Worm (Caenorhabditis elegans) whole organism, L3 larva: ENCODE results near the gene ZK6.6.

Source experiments
- R02D3.7 ChIP-seq: fragments of 150-350 bp; optimal IDR thresholded peaks from 2 replicates; lab custom pipeline; 2014; ENCODE audit warnings: missing biosample characterization, missing genetic modification characterization
- ZK546.5 ChIP-seq: sonication (generic microtip); optimal IDR thresholded peaks from 2 replicates; lab custom pipeline; 2017; ENCODE audit warnings: missing biosample characterization, missing genetic modification characterization
- aly-2 ChIP-seq: fragments of 150-350 bp; optimal IDR thresholded peaks from 2 replicates; lab custom pipeline; 2014; ENCODE audit warnings: missing biosample characterization, missing genetic modification characterization
- ama-1 ChIP-seq: fragments of 150-350 bp; optimal IDR thresholded peaks from 2 replicates; lab custom pipeline; 2018
- ceh-82 ChIP-seq: fragments of 150-350 bp; optimal IDR thresholded peaks from 2 replicates; lab custom pipeline; 2014; ENCODE audit warnings: missing biosample characterization, missing genetic modification characterization
- ceh-9 ChIP-seq: sonication (generic microtip); optimal IDR thresholded peaks from 2 replicates; lab custom pipeline; 2018; ENCODE audit warnings: missing biosample characterization, missing genetic modification characterization
- daf-12 ChIP-seq: fragments of 150-350 bp; optimal IDR thresholded peaks from 2 replicates; lab custom pipeline; 2014; ENCODE audit warnings: missing biosample characterization, missing genetic modification reagents, missing genetic modification characterization
- egl-27 ChIP-seq: sonication (generic microtip); optimal IDR thresholded peaks from 4 replicates; lab custom pipeline; 2017; ENCODE audit warnings: missing biosample characterization, missing genetic modification reagents, missing genetic modification characterization
- elt-1 ChIP-seq: fragments of 150-350 bp; optimal IDR thresholded peaks from 2 replicates; lab custom pipeline; 2014; ENCODE audit warnings: missing biosample characterization, missing genetic modification characterization
- elt-2 ChIP-seq: sonication (generic microtip); optimal IDR thresholded peaks from 2 replicates; lab custom pipeline; 2016; ENCODE audit warnings: missing genetic modification reagents, mild to moderate bottlenecking, missing genetic modification characterization, missing compliant biosample characterization
- eor-1 ChIP-seq, 2 experiments: fragments of 150-350 bp; optimal IDR thresholded peaks; 2 replicates each; lab custom pipeline; 2014 to 2018; ENCODE audit warnings: missing biosample characterization in 2 of 2, missing genetic modification characterization in 2 of 2
- fkh-10 ChIP-seq: sonication (generic microtip); optimal IDR thresholded peaks from 2 replicates; lab custom pipeline; 2017; ENCODE audit warnings: missing biosample characterization, missing genetic modification reagents, missing genetic modification characterization
- fkh-2 ChIP-seq: fragments of 150-350 bp; optimal IDR thresholded peaks from 2 replicates; lab custom pipeline; 2014; ENCODE audit warnings: missing biosample characterization, missing genetic modification reagents, missing genetic modification characterization
- fos-1 ChIP-seq: fragments of 150-350 bp; optimal IDR thresholded peaks from 2 replicates; lab custom pipeline; 2014; ENCODE audit warnings: missing biosample characterization, missing genetic modification characterization
- hmg-11 ChIP-seq: sonication (generic microtip); optimal IDR thresholded peaks from 2 replicates; lab custom pipeline; 2016; ENCODE audit warnings: missing genetic modification characterization, missing compliant biosample characterization
- lin-15B ChIP-seq: fragments of 150-350 bp; optimal IDR thresholded peaks from 2 replicates; lab custom pipeline; 2014; ENCODE audit warnings: missing biosample characterization, missing genetic modification characterization
- lin-39 ChIP-seq: fragments of 150-350 bp; optimal IDR thresholded peaks from 2 replicates; lab custom pipeline; 2018; ENCODE audit warnings: missing biosample characterization, missing genetic modification reagents, missing genetic modification characterization
- mml-1 ChIP-seq: fragments of 150-350 bp; sonication (generic microtip); optimal IDR thresholded peaks from 3 replicates; lab custom pipeline; 2014; ENCODE audit warnings: missing biosample characterization, missing genetic modification characterization
- nfya-1 ChIP-seq: sonication (generic microtip); optimal IDR thresholded peaks from 2 replicates; lab custom pipeline; 2017; ENCODE audit warnings: missing genetic modification characterization, mild to moderate bottlenecking, missing compliant biosample characterization, antibody characterized with exemption, moderate library complexity; ENCODE audit not compliant: insufficient read depth
- nhr-12 ChIP-seq: fragments of 150-350 bp; optimal IDR thresholded peaks from 2 replicates; lab custom pipeline; 2014; ENCODE audit warnings: missing biosample characterization, missing genetic modification characterization
- nhr-23 ChIP-seq: fragments of 150-350 bp; optimal IDR thresholded peaks from 2 replicates; lab custom pipeline; 2014; ENCODE audit warnings: missing biosample characterization, missing genetic modification reagents, missing genetic modification characterization
- nhr-237 ChIP-seq: fragments of 150-350 bp; optimal IDR thresholded peaks from 2 replicates; lab custom pipeline; 2014; ENCODE audit warnings: missing biosample characterization, missing genetic modification characterization
- nhr-25 ChIP-seq: sonication (generic microtip); optimal IDR thresholded peaks from 2 replicates; lab custom pipeline; 2017; ENCODE audit warnings: missing biosample characterization, missing genetic modification characterization
- nhr-43 ChIP-seq: sonication (generic microtip); optimal IDR thresholded peaks from 2 replicates; lab custom pipeline; 2016; ENCODE audit warnings: mild to moderate bottlenecking, missing genetic modification characterization, missing compliant biosample characterization; ENCODE audit not compliant: poor library complexity, severe bottlenecking
- nhr-76 ChIP-seq: fragments of 150-350 bp; sonication (generic microtip); optimal IDR thresholded peaks from 5 replicates; lab custom pipeline; 2014; ENCODE audit warnings: missing biosample characterization, missing genetic modification characterization
- nhr-77 ChIP-seq: fragments of 150-350 bp; optimal IDR thresholded peaks from 2 replicates; lab custom pipeline; 2014; ENCODE audit warnings: missing biosample characterization, missing genetic modification characterization
- pha-4 ChIP-seq: fragments of 150-350 bp; optimal IDR thresholded peaks from 2 replicates; lab custom pipeline; 2014; ENCODE audit warnings: missing biosample characterization, missing genetic modification reagents, missing genetic modification characterization
- pqm-1 ChIP-seq: fragments of 150-350 bp; optimal IDR thresholded peaks from 2 replicates; lab custom pipeline; 2017; ENCODE audit warnings: missing biosample characterization, missing genetic modification characterization, inconsistent platforms
- sea-2 ChIP-seq: fragments of 150-350 bp; sonication (generic microtip); optimal IDR thresholded peaks from 4 replicates; lab custom pipeline; 2014; ENCODE audit warnings: missing biosample characterization, missing genetic modification reagents, missing genetic modification characterization
- skn-1 ChIP-seq: fragments of 150-350 bp; optimal IDR thresholded peaks from 2 replicates; lab custom pipeline; 2014; ENCODE audit warnings: missing biosample characterization, missing genetic modification characterization
- tbx-2 ChIP-seq: sonication (generic microtip); optimal IDR thresholded peaks from 2 replicates; lab custom pipeline; 2016; ENCODE audit warnings: mild to moderate bottlenecking, missing genetic modification characterization, missing compliant biosample characterization
- unc-39 ChIP-seq: sonication (generic microtip); optimal IDR thresholded peaks from 4 replicates; lab custom pipeline; 2017; ENCODE audit warnings: missing biosample characterization, missing genetic modification characterization
- zag-1 ChIP-seq: fragments of 150-350 bp; optimal IDR thresholded peaks from 2 replicates; lab custom pipeline; 2014; ENCODE audit warnings: missing biosample characterization, missing genetic modification characterization
- ztf-11 ChIP-seq: fragments of 150-350 bp; optimal IDR thresholded peaks from 2 replicates; lab custom pipeline; 2014; ENCODE audit warnings: missing biosample characterization, missing genetic modification characterization
- ztf-4 ChIP-seq: fragments of 150-350 bp; optimal IDR thresholded peaks from 2 replicates; lab custom pipeline; 2014; ENCODE audit warnings: missing biosample characterization, missing genetic modification characterization

The ZK6.6 gene

ce11 chrV:422133-422532 lies 33.6 kb downstream of the ZK6.6 start, which contains the start of gene dod-20:
Gene dod-20, plus strand, starts transcription at chrV:422433.
- TF ChIP-seq elt-2 (peak; percentile 61), ztf-11 (tag; lab: Kevin White, UChicago) (no peak), hmg-11 (no peak), ceh-9 (no peak)

- TF ChIP-seq ztf-4 (tag; lab: Kevin White, UChicago) = no peak
- TF ChIP-seq daf-12 (tag; lab: Kevin White, UChicago) = no peak
- TF ChIP-seq nfya-1 (tag; lab: Kevin White, UChicago) = no peak
Observed at ce11 chrV:424140-424539, 35.6 kb downstream of the ZK6.6 start, which contains the start of gene B0554.5. Gene B0554.5, plus strand, starts transcription at chrV:424440.

DNA sequence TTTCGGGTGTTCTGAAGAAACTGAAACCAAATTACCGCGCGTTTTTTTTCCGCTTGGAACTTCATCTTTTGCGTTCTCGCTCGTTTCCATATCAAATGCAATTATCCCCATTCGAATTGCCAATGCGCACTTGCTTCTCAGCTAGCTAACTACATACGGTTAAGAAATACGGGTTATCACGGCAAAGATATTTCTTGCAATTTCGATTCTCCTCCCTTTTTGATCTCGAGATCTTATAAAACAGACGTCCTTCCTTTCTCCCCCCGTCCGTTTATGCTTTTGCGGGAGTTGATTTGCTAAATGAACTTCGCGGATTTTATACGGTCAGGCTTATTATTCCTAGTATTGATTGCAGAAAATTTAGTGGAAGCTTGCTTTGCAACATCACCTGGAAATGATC lies 40.3 kb downstream of the ZK6.6 start, which contains the start of gene B0554.4:
TSS of gene B0554.4 (plus strand) at position 301 of the 400 bp plus-strand sequence.
- TF ChIP-seq elt-2 = no peak
- TF ChIP-seq R02D3.7 = no peak
- no peak for TF ChIP-seq unc-39 (tag; lab: Kevin White, UChicago)
- TF ChIP-seq nhr-12 (tag; lab: Kevin White, UChicago) = no peak
- TF ChIP-seq ceh-9 = no peak
- TF ChIP-seq skn-1 (tag; lab: Kevin White, UChicago) = no peak
- TF ChIP-seq nhr-43 (tag; lab: Kevin White, UChicago) = no peak
- TF ChIP-seq pha-4 (tag; lab: Kevin White, UChicago) = no peak

DNA sequence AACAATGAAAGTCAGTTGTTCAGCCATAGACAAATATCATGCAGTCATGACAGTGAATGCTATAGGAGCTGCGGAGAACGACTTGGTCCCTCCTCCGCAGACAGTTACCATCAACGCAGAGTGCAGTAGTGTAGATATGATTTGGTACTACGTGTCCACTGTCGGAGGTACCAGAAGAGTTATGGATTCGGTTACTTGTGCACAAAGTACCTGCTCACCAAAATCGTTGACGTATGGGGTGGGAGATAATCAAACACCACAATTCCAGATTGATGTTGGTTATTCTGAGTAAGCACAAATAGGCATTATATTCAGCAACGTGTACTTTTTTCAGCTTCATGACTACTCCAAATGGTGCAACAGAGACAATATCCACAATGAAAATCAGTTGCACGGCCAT lies 44.5 kb downstream of the ZK6.6 start:
- no peak for TF ChIP-seq nhr-12 (tag; lab: Kevin White, UChicago)
- TF ChIP-seq fos-1 (tag; lab: Kevin White, UChicago) = no peak
- no peak for TF ChIP-seq elt-1
- TF ChIP-seq nhr-23 (tag; lab: Kevin White, UChicago) = no peak
- no peak for TF ChIP-seq fkh-10 (GFP tag; lab: Kevin White, UChicago)
- TF ChIP-seq ama-1 (lab: Kevin White, UChicago) = no peak
- TF ChIP-seq nhr-25 (tag; lab: Kevin White, UChicago) = no peak
- no peak for TF ChIP-seq ZK546.5

DNA sequence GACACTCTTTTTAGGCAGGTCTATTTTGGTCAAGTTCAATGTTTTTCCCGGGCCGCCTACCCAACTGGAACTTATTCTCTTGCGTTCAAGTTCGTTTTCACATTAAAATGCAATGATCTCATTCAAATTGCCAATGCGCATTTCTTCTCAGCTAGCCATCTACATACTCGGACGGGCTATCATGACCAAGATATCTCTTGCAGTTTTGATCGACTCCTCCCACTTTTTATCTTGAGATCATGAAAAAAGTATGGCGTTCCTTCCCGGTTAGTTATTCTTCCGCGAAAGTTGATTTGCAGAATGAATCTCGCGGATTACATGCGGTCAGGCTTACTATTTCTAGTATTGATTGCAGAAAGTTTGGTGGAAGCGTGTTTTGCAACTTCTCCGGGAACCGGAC lies 45.4 kb downstream of the ZK6.6 start, which contains the start of gene B0554.2:
TSS of gene B0554.2 (plus strand) at position 301 of the 400 bp plus-strand sequence.
- TF ChIP-seq nhr-12 (tag; lab: Kevin White, UChicago) (no peak), ceh-82 (tag; lab: Kevin White, UChicago) (no peak), pha-4 (tag; lab: Kevin White, UChicago) (no peak), unc-39 (tag; lab: Kevin White, UChicago) (no peak), nhr-43 (tag; lab: Kevin White, UChicago) (no peak), mml-1 (no peak), fos-1 (tag; lab: Kevin White, UChicago) (no peak), fkh-2 (no peak), sea-2 (GFP tag; lab: Kevin White, UChicago) (no peak), aly-2 (tag; lab: Kevin White, UChicago) (no peak), ztf-11 (tag; lab: Kevin White, UChicago) (no peak), hmg-11 (no peak), nfya-1 (tag; lab: Kevin White, UChicago) (no peak), zag-1 (tag; lab: Kevin White, UChicago) (no peak), skn-1 (tag; lab: Kevin White, UChicago) (no peak), lin-15B (tag; lab: Kevin White, UChicago) (no peak), nhr-77 (tag; lab: Kevin White, UChicago) (no peak), daf-12 (tag; lab: Kevin White, UChicago) (no peak)

- TF ChIP-seq zag-1 (tag; lab: Kevin White, UChicago) (no peak), nhr-12 (tag; lab: Kevin White, UChicago) (no peak), nhr-237 (tag; lab: Kevin White, UChicago) (no peak), tbx-2 (tag; lab: Kevin White, UChicago) (no peak), eor-1 (tag; optimal IDR thresholded peaks at IDR 0.05; lab: Kevin White, UChicago) (no peak), fkh-10 (GFP tag; lab: Kevin White, UChicago) (no peak), pha-4 (tag; lab: Kevin White, UChicago) (no peak), nhr-77 (tag; lab: Kevin White, UChicago) (no peak), lin-39 (tag; lab: Kevin White, UChicago) (no peak), pqm-1 (tag; lab: Kevin White, UChicago) (no peak), ceh-9 (no peak), nhr-76 (no peak), ztf-11 (tag; lab: Kevin White, UChicago) (no peak), egl-27 (tag; lab: Kevin White, UChicago) (no peak), ceh-82 (tag; lab: Kevin White, UChicago) (no peak), unc-39 (tag; lab: Kevin White, UChicago) (no peak)
Observed at ce11 chrV:438094-438493, 49.6 kb downstream of the ZK6.6 start, which contains the start of gene B0554.1. Gene B0554.1, plus strand, starts transcription at chrV:438394.
